Worm (Caenorhabditis elegans): Measurements from ENCODE around the gene F58B4.6.

The F58B4.6 gene

DNA sequence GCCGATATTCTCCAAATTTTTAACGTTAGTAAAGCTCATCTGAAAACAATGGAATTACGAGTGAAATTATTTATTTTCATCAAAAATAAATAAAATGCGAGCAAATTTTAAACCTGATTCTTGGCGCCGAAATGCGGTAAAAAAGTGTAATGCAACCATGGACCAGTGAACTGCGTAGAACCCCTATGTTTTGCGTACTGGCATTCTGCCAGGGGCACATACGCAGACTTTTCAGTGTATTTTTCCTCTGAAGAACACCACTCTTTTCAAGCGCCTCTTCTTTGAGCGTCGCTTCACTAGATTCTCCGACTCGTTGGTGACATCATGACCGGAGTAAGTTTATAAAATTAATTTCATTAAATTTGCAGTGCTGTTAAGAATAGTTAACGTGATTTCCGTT is 40.7 kb downstream of the F58B4.6 start, which contains the start of the genes ctf-4 and eef-1G:
Gene ctf-4 (minus strand): TSS at position 39 of the 400 bp plus-strand sequence.
Gene eef-1G (plus strand): TSS at position 219 of the 400 bp plus-strand sequence.
- TF ChIP-seq ceh-43 (GFP tag; optimal IDR thresholded peaks at IDR 0.05) (no peak), ceh-39 (tag; optimal IDR thresholded peaks at IDR 0.05) (no peak), zip-8 (tag; optimal IDR thresholded peaks at IDR 0.05) (no peak), ceh-83 (GFP tag; optimal IDR thresholded peaks at IDR 0.05) (no peak), ces-1 (GFP tag; optimal IDR thresholded peaks at IDR 0.05) (no peak), nhr-237 (tag; optimal IDR thresholded peaks at IDR 0.05) (peak; percentile 94), sptf-1 (tag; optimal IDR thresholded peaks at IDR 0.05) (no peak), sem-2 (GFP tag; optimal IDR thresholded peaks at IDR 0.05) (no peak), elt-1 (tag; optimal IDR thresholded peaks at IDR 0.05; ENCODE audit: borderline replicate concordance, insufficient read depth) (no peak), mab-5 (tag; optimal IDR thresholded peaks at IDR 0.05) (no peak), nhr-28 (tag; optimal IDR thresholded peaks at IDR 0.05) (no peak), lin-13 (tag; optimal IDR thresholded peaks at IDR 0.05) (peak; percentile 96), pha-4 (tag; optimal IDR thresholded peaks at IDR 0.05) (peak; percentile 97), bed-3 (GFP tag; optimal IDR thresholded peaks at IDR 0.05) (no peak), mls-2 (tag; optimal IDR thresholded peaks at IDR 0.05) (no peak), flh-1 (GFP tag; optimal IDR thresholded peaks at IDR 0.05) (no peak), hlh-1 (tag; optimal IDR thresholded peaks at IDR 0.05) (peak; percentile 81), nhr-2 (tag; optimal IDR thresholded peaks at IDR 0.05) (no peak), lsy-2 (tag; optimal IDR thresholded peaks at IDR 0.05) (no peak), unc-39 (tag; optimal IDR thresholded peaks at IDR 0.05) (no peak), tbx-8 (GFP tag; optimal IDR thresholded peaks at IDR 0.05) (no peak), mep-1 (tag; optimal IDR thresholded peaks at IDR 0.05) (peak; percentile 98), unc-62 (GFP tag; optimal IDR thresholded peaks at IDR 0.05) (no peak), ztf-11 (tag; optimal IDR thresholded peaks at IDR 0.05) (no peak), unc-120 (tag; optimal IDR thresholded peaks at IDR 0.05; ENCODE audit: poor library complexity, severe bottlenecking) (peak; percentile 23), ham-2 (GFP tag; optimal IDR thresholded peaks at IDR 0.05) (peak; percentile 20), nhr-76 (tag; optimal IDR thresholded peaks at IDR 0.05) (no peak), snpc-4 (tag; optimal IDR thresholded peaks at IDR 0.05) (no peak), nhr-12 (tag; optimal IDR thresholded peaks at IDR 0.05) (no peak), blmp-1 (tag; optimal IDR thresholded peaks at IDR 0.05) (no peak), cnd-1 (tag; optimal IDR thresholded peaks at IDR 0.05) (peak; percentile 47), drap-1 (GFP tag; optimal IDR thresholded peaks at IDR 0.05) (peak; percentile 39), elt-3 (tag; optimal IDR thresholded peaks at IDR 0.05) (peak; percentile 62), M03D4.4 (tag; optimal IDR thresholded peaks at IDR 0.05) (peak; percentile 53), lin-32 (GFP tag; optimal IDR thresholded peaks at IDR 0.05) (no peak)

- no peak for TF ChIP-seq hlh-1 (tag; optimal IDR thresholded peaks at IDR 0.05)
- TF ChIP-seq unc-120 (tag; optimal IDR thresholded peaks at IDR 0.05; ENCODE audit: poor library complexity, severe bottlenecking), result no peak
- no peak for TF ChIP-seq nhr-237 (tag; optimal IDR thresholded peaks at IDR 0.05)
- TF ChIP-seq tbx-8 (GFP tag; optimal IDR thresholded peaks at IDR 0.05), result no peak
- TF ChIP-seq cnd-1 (tag; optimal IDR thresholded peaks at IDR 0.05), result no peak
- no peak for TF ChIP-seq bed-3 (GFP tag; optimal IDR thresholded peaks at IDR 0.05)
- no peak for TF ChIP-seq flh-1 (GFP tag; optimal IDR thresholded peaks at IDR 0.05)
- TF ChIP-seq mls-2 (tag; optimal IDR thresholded peaks at IDR 0.05), result no peak
- no peak for TF ChIP-seq ham-2 (GFP tag; optimal IDR thresholded peaks at IDR 0.05)
- no peak for TF ChIP-seq ceh-83 (GFP tag; optimal IDR thresholded peaks at IDR 0.05)
- TF ChIP-seq nhr-12 (tag; optimal IDR thresholded peaks at IDR 0.05), result no peak
- TF ChIP-seq lsy-2 (tag; optimal IDR thresholded peaks at IDR 0.05), result no peak
- no peak for TF ChIP-seq mab-5 (tag; optimal IDR thresholded peaks at IDR 0.05)
- TF ChIP-seq nhr-76 (tag; optimal IDR thresholded peaks at IDR 0.05), result no peak
- TF ChIP-seq M03D4.4 (tag; optimal IDR thresholded peaks at IDR 0.05), result no peak
Observed at ce11 chrV:10966874-10967273, 42.0 kb downstream of the F58B4.6 start.

DNA sequence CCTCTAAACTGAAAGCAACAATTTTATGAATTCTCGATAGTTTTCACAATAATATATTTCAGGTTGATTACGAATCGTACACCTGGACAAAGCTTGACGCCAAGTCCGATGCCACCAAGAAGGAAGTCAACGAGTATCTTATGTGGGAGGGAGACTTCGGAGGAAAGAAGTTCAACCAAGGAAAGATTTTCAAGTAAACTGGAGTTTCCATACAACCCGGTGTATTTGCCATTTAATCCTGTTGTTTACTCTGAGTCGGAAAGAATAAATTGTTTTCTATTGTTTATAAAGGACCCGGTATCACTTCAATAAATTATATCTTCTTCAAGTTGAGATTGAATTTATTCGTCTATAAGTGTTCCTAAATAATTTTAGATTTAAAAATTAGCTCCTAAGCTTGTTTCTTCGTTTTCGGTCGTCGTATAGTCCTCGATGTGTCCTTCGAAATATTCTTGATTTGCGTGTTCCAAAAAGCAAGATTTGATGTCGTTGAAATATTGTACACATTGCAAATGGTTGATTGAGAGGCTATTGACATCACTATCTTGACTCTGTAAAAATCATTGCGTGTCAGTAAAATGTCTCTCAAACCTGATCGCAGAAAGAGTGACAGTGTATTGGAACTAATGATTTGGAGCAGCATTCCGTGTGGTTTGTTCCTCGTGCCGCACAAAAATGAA is 42.9 kb downstream of the F58B4.6 start:
- TF ChIP-seq lsy-2 (tag; optimal IDR thresholded peaks at IDR 0.05) (no peak), elt-3 (tag; optimal IDR thresholded peaks at IDR 0.05) (no peak), unc-62 (GFP tag; optimal IDR thresholded peaks at IDR 0.05) (no peak), flh-1 (GFP tag; optimal IDR thresholded peaks at IDR 0.05) (no peak), ceh-83 (GFP tag; optimal IDR thresholded peaks at IDR 0.05) (no peak), mls-2 (tag; optimal IDR thresholded peaks at IDR 0.05) (no peak), cnd-1 (tag; optimal IDR thresholded peaks at IDR 0.05) (no peak), mep-1 (tag; optimal IDR thresholded peaks at IDR 0.05) (no peak), bed-3 (GFP tag; optimal IDR thresholded peaks at IDR 0.05) (no peak), nhr-12 (tag; optimal IDR thresholded peaks at IDR 0.05) (no peak), ztf-11 (tag; optimal IDR thresholded peaks at IDR 0.05) (no peak), sptf-1 (tag; optimal IDR thresholded peaks at IDR 0.05) (no peak), ces-1 (GFP tag; optimal IDR thresholded peaks at IDR 0.05) (no peak)

All from whole organism, mixed stage, embryonic.